Worm (Caenorhabditis elegans) whole organism, young adult: ENCODE measurements around the gene mog-1.

Experiments
- B0261.1 ChIP-seq: sonication (generic microtip); optimal IDR thresholded peaks from 2 replicates; lab custom pipeline; 2016; ENCODE audit warnings: mild to moderate bottlenecking, missing genetic modification characterization, moderate library complexity, missing compliant biosample characterization
- C06A6.2 ChIP-seq: fragments of 200-800 bp; sonication (Bioruptor generic); conservative IDR thresholded peaks from 2 replicates; pipeline ENCODE4 v1.3.6; 2022; ENCODE audit warnings: missing genetic modification characterization, missing compliant biosample characterization
- F10E7.11 ChIP-seq: sonication (generic microtip); optimal IDR thresholded peaks from 2 replicates; lab custom pipeline; 2017; ENCODE audit warnings: mild to moderate bottlenecking, missing genetic modification characterization, moderate library complexity, missing compliant biosample characterization
- F37B4.10 ChIP-seq: fragments of 200-800 bp; sonication (Bioruptor generic); IDR thresholded peaks from 2 replicates; pipeline ENCODE4 v1.3.6; 2022; ENCODE audit warnings: missing genetic modification characterization, missing compliant biosample characterization
- F57C9.4 ChIP-seq: sonication (generic microtip); optimal IDR thresholded peaks from 2 replicates; lab custom pipeline; 2017; ENCODE audit warnings: mild to moderate bottlenecking, missing genetic modification characterization, missing compliant biosample characterization
- K11D2.4 ChIP-seq: fragments of 200-800 bp; sonication (Bioruptor generic); IDR thresholded peaks from 2 replicates; pipeline ENCODE4 v1.3.6; 2022; ENCODE audit warnings: missing genetic modification reagents, missing genetic modification characterization, missing compliant biosample characterization
- Y67H2A.10 ChIP-seq: fragments of 200-800 bp; sonication (Bioruptor generic); conservative IDR thresholded peaks from 2 replicates; pipeline ENCODE4 v1.3.6; 2022; ENCODE audit warnings: missing genetic modification reagents, missing genetic modification characterization, missing compliant biosample characterization
- Y95B8A.8 ChIP-seq: fragments of 200-800 bp; sonication (Bioruptor generic); IDR thresholded peaks from 2 replicates; pipeline ENCODE4 v1.3.6; 2022; ENCODE audit warnings: missing genetic modification reagents, missing genetic modification characterization, missing compliant biosample characterization
- ama-1 ChIP-seq, 3 experiments: fragments of 150-350 bp in 1 of 3; sonication (generic microtip) in 2 of 3; optimal IDR thresholded peaks; 2 replicates each; lab custom pipeline; 2014 to 2018; ENCODE audit warnings: missing biosample characterization in 2 of 3, missing genetic modification characterization in 2 of 3, missing genetic modification reagents in 2 of 3
- atf-7 ChIP-seq: sonication (generic microtip); optimal IDR thresholded peaks from 2 replicates; lab custom pipeline; 2017; ENCODE audit warnings: mild to moderate bottlenecking, missing genetic modification characterization, missing compliant biosample characterization
- athp-1 ChIP-seq: sonication (generic microtip); optimal IDR thresholded peaks from 2 replicates; lab custom pipeline; 2017; ENCODE audit warnings: mild to moderate bottlenecking, missing genetic modification characterization, missing compliant biosample characterization
- attf-5 ChIP-seq: fragments of 200-800 bp; sonication (Bioruptor generic); optimal IDR thresholded peaks from 2 replicates; lab custom pipeline; 2018; ENCODE audit warnings: mild to moderate bottlenecking, missing genetic modification characterization, missing compliant biosample characterization
- attf-6 ChIP-seq: fragments of 200-800 bp; sonication (Bioruptor generic); IDR thresholded peaks from 2 replicates; pipeline ENCODE4 v1.3.6; 2022; ENCODE audit warnings: missing genetic modification reagents, missing genetic modification characterization, missing compliant biosample characterization
- bed-1 ChIP-seq: fragments of 200-800 bp; sonication (Bioruptor generic); IDR thresholded peaks from 2 replicates; pipeline ENCODE4 v1.3.6; 2022; ENCODE audit warnings: missing genetic modification reagents, missing genetic modification characterization, missing compliant biosample characterization
- cebp-1 ChIP-seq, 2 experiments: fragments of 200-800 bp in 1 of 2; sonication (Bioruptor generic) in 1 of 2; sonication (generic microtip) in 1 of 2; IDR thresholded peaks in 1 of 2; optimal IDR thresholded peaks in 1 of 2; 2 replicates each; pipeline versions ENCODE4 v1.3.6 to Lab custom; 2017 to 2022; ENCODE audit warnings: missing compliant biosample characterization in 2 of 2, missing genetic modification characterization in 2 of 2, mild to moderate bottlenecking in 1 of 2, missing genetic modification reagents in 1 of 2, moderate library complexity in 1 of 2
- cebp-2 ChIP-seq: fragments of 200-800 bp; sonication (Bioruptor generic); IDR thresholded peaks from 2 replicates; pipeline ENCODE4 v1.3.6; 2022; ENCODE audit warnings: missing genetic modification characterization, missing compliant biosample characterization
- ceh-100 ChIP-seq: fragments of 200-800 bp; sonication (Bioruptor generic); IDR thresholded peaks from 2 replicates; pipeline ENCODE4 v1.3.6; 2022; ENCODE audit warnings: missing genetic modification reagents, missing genetic modification characterization, missing compliant biosample characterization
- chd-7 ChIP-seq: sonication (generic microtip); optimal IDR thresholded peaks from 2 replicates; lab custom pipeline; 2016; ENCODE audit warnings: mild to moderate bottlenecking, missing genetic modification characterization, moderate library complexity, missing compliant biosample characterization
- dpff-1 ChIP-seq: sonication (generic microtip); optimal IDR thresholded peaks from 2 replicates; lab custom pipeline; 2017; ENCODE audit warnings: mild to moderate bottlenecking, missing genetic modification characterization, missing compliant biosample characterization
- efl-1 ChIP-seq: fragments of 150-350 bp; optimal IDR thresholded peaks from 2 replicates; lab custom pipeline; 2014; ENCODE audit warnings: missing biosample characterization, missing genetic modification reagents, missing genetic modification characterization
- fkh-3 ChIP-seq: sonication (generic microtip); optimal IDR thresholded peaks from 2 replicates; lab custom pipeline; 2016; ENCODE audit warnings: mild to moderate bottlenecking, missing genetic modification characterization, missing compliant biosample characterization
- gei-17 ChIP-seq: fragments of 200-800 bp; sonication (Bioruptor generic); optimal IDR thresholded peaks from 2 replicates; lab custom pipeline; 2018; ENCODE audit warnings: mild to moderate bottlenecking, missing genetic modification characterization, missing compliant biosample characterization
- hsf-1 ChIP-seq: fragments of 200-800 bp; sonication (Bioruptor generic); IDR thresholded peaks from 2 replicates; pipeline ENCODE4 v1.3.6; 2022; ENCODE audit warnings: missing genetic modification reagents, missing genetic modification characterization, missing compliant biosample characterization
- let-607 ChIP-seq, 2 experiments: fragments of 200-800 bp in 1 of 2; sonication (Bioruptor generic) in 1 of 2; sonication (generic microtip) in 1 of 2; optimal IDR thresholded peaks; 2 replicates each; lab custom pipeline; 2016 to 2018; ENCODE audit warnings: mild to moderate bottlenecking in 2 of 2, missing compliant biosample characterization in 2 of 2, missing genetic modification characterization in 2 of 2, moderate library complexity in 2 of 2, missing genotype in 1 of 2
- madf-3 ChIP-seq: fragments of 200-800 bp; sonication (Bioruptor generic); IDR thresholded peaks from 2 replicates; pipeline ENCODE4 v1.3.6; 2022; ENCODE audit warnings: missing genetic modification reagents, missing genetic modification characterization, missing compliant biosample characterization
- mes-4 ChIP-seq: sonication (generic microtip); optimal IDR thresholded peaks from 2 replicates; lab custom pipeline; 2016; ENCODE audit warnings: missing genotype, missing genetic modification characterization, missing compliant biosample characterization
- mxl-1 ChIP-seq: sonication (generic microtip); optimal IDR thresholded peaks from 2 replicates; lab custom pipeline; 2016; ENCODE audit warnings: missing genetic modification characterization, missing compliant biosample characterization
- nfya-1 ChIP-seq: sonication (generic microtip); optimal IDR thresholded peaks from 2 replicates; lab custom pipeline; 2017; ENCODE audit warnings: antibody characterized with exemption, missing compliant biosample characterization, missing genetic modification characterization, borderline replicate concordance; ENCODE audit not compliant: insufficient read depth
- nfyb-1 ChIP-seq: fragments of 200-800 bp; sonication (Bioruptor generic); IDR thresholded peaks from 2 replicates; pipeline ENCODE4 v1.3.6; 2022; ENCODE audit warnings: missing genetic modification reagents, missing genetic modification characterization, missing compliant biosample characterization
- nhr-90 ChIP-seq: sonication (generic microtip); optimal IDR thresholded peaks from 2 replicates; lab custom pipeline; 2016; ENCODE audit warnings: missing genotype, mild to moderate bottlenecking, missing genetic modification characterization, missing compliant biosample characterization
- rec-8 ChIP-seq, 2 experiments: sonication (generic microtip); optimal IDR thresholded peaks; 2 replicates each; lab custom pipeline; 2016; ENCODE audit warnings: mild to moderate bottlenecking in 2 of 2, missing genetic modification characterization in 2 of 2, missing genetic modification reagents in 2 of 2, missing genotype in 2 of 2, missing biosample characterization in 1 of 2, missing compliant biosample characterization in 1 of 2, moderate library complexity in 1 of 2
- sdz-38 ChIP-seq: sonication (generic microtip); optimal IDR thresholded peaks from 2 replicates; lab custom pipeline; 2016; ENCODE audit warnings: missing genotype, missing genetic modification characterization, missing compliant biosample characterization
- sea-2 ChIP-seq: fragments of 200-800 bp; sonication (Bioruptor generic); IDR thresholded peaks from 2 replicates; pipeline ENCODE4 v1.3.6; 2022; ENCODE audit warnings: missing genetic modification characterization, missing compliant biosample characterization
- snpc-1.1 ChIP-seq: sonication (generic microtip); optimal IDR thresholded peaks from 2 replicates; lab custom pipeline; 2017; ENCODE audit warnings: missing genetic modification characterization, mild to moderate bottlenecking, missing compliant biosample characterization, antibody characterized with exemption, moderate library complexity, missing genotype, missing genetic modification reagents; ENCODE audit not compliant: insufficient read depth
- sptf-2 ChIP-seq: fragments of 200-800 bp; sonication (Bioruptor generic); optimal IDR thresholded peaks from 2 replicates; lab custom pipeline; 2018; ENCODE audit warnings: mild to moderate bottlenecking, missing genetic modification characterization, missing compliant biosample characterization
- tlf-1 ChIP-seq: fragments of 200-800 bp; sonication (Bioruptor generic); optimal IDR thresholded peaks from 2 replicates; lab custom pipeline; 2018; ENCODE audit warnings: mild to moderate bottlenecking, missing genetic modification characterization, missing compliant biosample characterization
- unc-62 ChIP-seq: fragments of 150-350 bp; optimal IDR thresholded peaks from 2 replicates; lab custom pipeline; 2014; ENCODE audit warnings: missing biosample characterization, missing genetic modification reagents, missing genetic modification characterization
- zfh-2 ChIP-seq: fragments of 200-800 bp; sonication (Bioruptor generic); conservative IDR thresholded peaks from 2 replicates; pipeline ENCODE4 v1.3.6; 2022; ENCODE audit warnings: missing genetic modification reagents, missing genetic modification characterization, missing compliant biosample characterization
- ztf-25 ChIP-seq: fragments of 200-800 bp; sonication (Bioruptor generic); IDR thresholded peaks from 2 replicates; pipeline ENCODE4 v1.3.6; 2022; ENCODE audit warnings: missing genetic modification reagents, missing genetic modification characterization, missing compliant biosample characterization

Gene mog-1

DNA sequence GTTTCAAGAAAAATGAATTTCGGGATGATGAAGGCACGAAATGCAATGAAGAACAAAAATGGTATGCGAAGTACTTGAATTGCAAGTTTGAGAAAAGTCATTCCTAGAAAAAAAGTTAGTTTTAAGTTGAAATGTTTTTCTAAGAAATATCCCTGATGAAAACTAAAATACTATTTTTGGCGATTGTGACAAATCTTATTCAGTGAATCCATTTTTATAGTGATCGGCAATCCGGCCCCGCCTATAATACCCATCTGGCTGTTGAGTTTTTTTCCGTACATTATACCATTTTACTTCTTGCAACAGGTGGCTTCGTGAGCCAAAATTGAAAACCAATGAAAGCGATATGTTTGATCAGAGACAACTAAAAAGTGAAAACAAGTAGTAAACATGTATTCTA lies 43.2 kb upstream of the mog-1 start, which contains the start of gene C05B5.17:
TSS of gene C05B5.17 (minus strand) at position 101 of the 400 bp plus-strand sequence.
- no peak for TF ChIP-seq fkh-3 (tag; lab: Kevin White, UChicago)
- TF ChIP-seq let-607 (tag; optimal IDR thresholded peaks at IDR 0.05; lab: Kevin White, UChicago), result no peak
- TF ChIP-seq nfyb-1 (GFP tag; lab: Robert Waterston, UW), result no peak
- TF ChIP-seq sdz-38, result no peak
- no peak for TF ChIP-seq mxl-1 (tag; lab: Kevin White, UChicago)
- no peak for TF ChIP-seq tlf-1 (GFP tag; lab: Kevin White, UChicago)
- TF ChIP-seq K11D2.4, result no peak
- no peak for TF ChIP-seq ztf-25 (GFP tag; lab: Robert Waterston, UW)
- no peak for TF ChIP-seq mes-4 (tag; lab: Kevin White, UChicago)
- no peak for TF ChIP-seq unc-62 (GFP tag; lab: Kevin White, UChicago)
- TF ChIP-seq madf-3, result no peak
- no peak for TF ChIP-seq bed-1 (GFP tag; lab: Robert Waterston, UW)
- no peak for TF ChIP-seq F10E7.11
- no peak for TF ChIP-seq efl-1 (GFP tag; lab: Kevin White, UChicago)

DNA sequence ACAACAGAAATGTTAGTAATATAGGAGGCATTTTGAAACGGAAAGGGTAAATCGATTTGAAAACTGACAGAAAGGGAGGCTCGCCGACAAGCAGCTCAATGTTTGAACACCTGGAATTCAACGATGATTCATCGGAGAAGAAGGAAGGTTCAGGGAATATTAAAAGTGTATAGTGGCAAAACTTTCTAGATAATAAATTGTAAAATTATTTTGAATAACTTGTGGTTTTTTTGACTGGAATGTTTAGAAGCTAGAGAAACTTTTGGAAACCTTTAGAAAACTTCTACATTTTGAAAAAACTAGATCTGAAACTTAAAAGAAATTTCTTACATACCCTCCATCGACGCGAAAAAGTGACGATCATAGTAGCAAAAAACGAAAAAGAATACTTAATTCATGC lies 41.9 kb upstream of the mog-1 start, which contains the start of gene pqn-8:
TSS of gene pqn-8 (minus strand) at position 101 of the 400 bp plus-strand sequence.
- no peak for TF ChIP-seq gei-17
- no peak for TF ChIP-seq nfya-1
- no peak for TF ChIP-seq cebp-1 (GFP tag; IDR thresholded peaks at IDR 0.05; lab: Robert Waterston, UW)
- no peak for TF ChIP-seq cebp-1 (tag; optimal IDR thresholded peaks at IDR 0.05; lab: Kevin White, UChicago)
- no peak for TF ChIP-seq sptf-2
- no peak for TF ChIP-seq attf-6 (GFP tag; lab: Robert Waterston, UW)

DNA sequence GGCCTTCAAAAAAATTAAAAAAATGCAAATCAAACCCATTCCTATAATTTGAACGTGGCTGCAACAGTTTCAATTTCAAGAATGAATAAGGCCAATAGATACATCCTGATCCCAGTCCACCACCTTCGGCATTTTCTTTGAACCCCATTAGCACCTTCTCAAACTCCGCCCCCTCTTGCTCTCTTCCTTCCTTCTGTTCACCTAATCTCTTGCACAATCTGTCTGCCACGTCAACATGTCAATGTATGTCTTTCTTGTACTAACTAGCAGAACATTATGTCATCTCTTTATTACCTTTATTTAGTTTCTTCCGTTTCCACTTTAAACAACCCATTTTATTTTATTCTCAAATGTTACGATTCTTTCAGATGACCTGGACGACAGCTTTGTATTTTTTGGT lies 37.5 kb upstream of the mog-1 start, which contains the start of gene C05B5.4:
TSS of gene C05B5.4 (plus strand) at position 351 of the 400 bp plus-strand sequence.
- TF ChIP-seq zfh-2 (GFP tag; lab: Robert Waterston, UW) (no peak), hsf-1 (no peak), ama-1 (optimal IDR thresholded peaks at IDR 0.05; lab: Kevin White, UChicago) (no peak), ama-1 (GFP tag; optimal IDR thresholded peaks at IDR 0.05; lab: Kevin White, UChicago) (no peak), F37B4.10 (no peak), atf-7 (tag; lab: Kevin White, UChicago) (no peak), athp-1 (tag; lab: Kevin White, UChicago) (no peak)
- TF ChIP-seq, all 124 proteins: peak for 0

DNA sequence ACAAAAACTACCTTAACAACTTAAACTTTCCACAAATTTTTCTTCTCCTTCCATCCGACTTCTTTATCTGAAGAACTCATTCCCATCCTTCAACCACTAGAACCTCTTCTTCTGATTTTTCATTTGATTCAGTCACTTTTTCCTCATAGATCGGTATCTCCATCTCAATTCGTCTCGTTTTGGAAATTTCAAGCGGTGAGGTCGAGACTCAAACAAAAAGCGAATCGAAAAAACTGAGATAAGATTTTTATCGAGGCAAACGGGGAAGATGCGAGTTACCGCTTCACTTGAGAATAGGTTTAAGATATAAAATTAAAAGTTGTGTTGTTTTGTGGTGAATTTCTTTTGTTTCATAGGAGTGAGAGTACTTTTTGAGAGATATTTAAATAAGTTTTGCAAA lies 35.3 kb upstream of the mog-1 start:
- TF ChIP-seq cebp-2 (GFP tag; lab: Robert Waterston, UW), result no peak
- no peak for TF ChIP-seq nhr-90
- TF ChIP-seq snpc-1.1 (tag; lab: Kevin White, UChicago), result no peak
- no peak for TF ChIP-seq C06A6.2 (GFP tag; lab: Robert Waterston, UW)
- TF ChIP-seq attf-5 (GFP tag; lab: Kevin White, UChicago), result no peak
- no peak for TF ChIP-seq Y67H2A.10 (GFP tag; lab: Robert Waterston, UW)
- no peak for TF ChIP-seq Y95B8A.8
- no peak for TF ChIP-seq ztf-25 (GFP tag; lab: Robert Waterston, UW)
- TF ChIP-seq ceh-100 (GFP tag; lab: Robert Waterston, UW), result no peak
- TF ChIP-seq sea-2 (GFP tag; lab: Robert Waterston, UW), result no peak
- no peak for TF ChIP-seq dpff-1 (tag; lab: Kevin White, UChicago)
- no peak for TF ChIP-seq rec-8 (tag; optimal IDR thresholded peaks at IDR 0.05; lab: Kevin White, UChicago)
- no peak for TF ChIP-seq F57C9.4 (tag; lab: Kevin White, UChicago)
- no peak for TF ChIP-seq chd-7 (tag; lab: Kevin White, UChicago)
- no peak for TF ChIP-seq B0261.1 (tag; lab: Kevin White, UChicago)
- TF ChIP-seq, all 124 proteins: peak for 0
